Fruit fly (Drosophila melanogaster): ENCODE results near the gene CG7384.

CG7384 gene

dm6 chr2L:10526953-10527584 lies 16.8 kb upstream of the CG7384 start, which contains the start of gene Lip4 (continued):
- TF ChIP-seq CG2678 (tag; optimal IDR thresholded peaks at IDR 0.05) (peak; percentile 86), CG7928 (GFP tag; optimal IDR thresholded peaks at IDR 0.05) (peak; percentile 8), CG10267 (tag; optimal IDR thresholded peaks at IDR 0.05) (peak; percentile 61), Atf-2 (GFP tag; optimal IDR thresholded peaks at IDR 0.05) (peak; percentile 14), insv (GFP tag; optimal IDR thresholded peaks at IDR 0.05) (no peak), gcm (GFP tag; optimal IDR thresholded peaks at IDR 0.05) (peak; percentile 65), Xbp1 (GFP tag; optimal IDR thresholded peaks at IDR 0.05) (peak; percentile 77), ap (GFP tag; IDR thresholded peaks at IDR 0.05) (peak; percentile 79), Dad (GFP tag; optimal IDR thresholded peaks at IDR 0.05) (peak; percentile 42), schlank (tag; optimal IDR thresholded peaks at IDR 0.05) (peak; percentile 14), CG13775 (GFP tag; optimal IDR thresholded peaks at IDR 0.05) (peak; percentile 58), CG11723 (GFP tag; optimal IDR thresholded peaks at IDR 0.05) (peak; percentile 60), ind (GFP tag; optimal IDR thresholded peaks at IDR 0.05) (peak; percentile 76), ro (GFP tag; IDR thresholded peaks at IDR 0.05) (peak; percentile 38; the same call in 1 of the 2 replicates), so (GFP tag; IDR thresholded peaks at IDR 0.05) (peak; percentile 76; the same call in 2 of the 3 replicates), Aef1 (GFP tag; IDR thresholded peaks at IDR 0.05) (peak; percentile 51), psq (GFP tag; optimal IDR thresholded peaks at IDR 0.05) (no peak), CG12391 (tag; optimal IDR thresholded peaks at IDR 0.05) (peak; percentile 81), D (optimal IDR thresholded peaks at IDR 0.05) (no peak), D (GFP tag; optimal IDR thresholded peaks at IDR 0.05) (peak; percentile 43), CG11696 (GFP tag; IDR thresholded peaks at IDR 0.05) (no peak; the same call in 1 of the 2 replicates), CG2199 (GFP tag; IDR thresholded peaks at IDR 0.05) (0 out of 3 replicates have a peak, but pooled peaks have one; percentile 22), CG4360 (GFP tag; IDR thresholded peaks at IDR 0.05) (peak; percentile 41; the same call in 1 of the 2 replicates), abd-A (tag; optimal IDR thresholded peaks at IDR 0.05) (no peak), CG32772 (GFP tag; IDR thresholded peaks at IDR 0.05) (peak; percentile 71), trem (tag; optimal IDR thresholded peaks at IDR 0.05) (peak; percentile 44), cad (GFP tag; optimal IDR thresholded peaks at IDR 0.05) (no peak), CG18262 (tag; optimal IDR thresholded peaks at IDR 0.05) (peak; percentile 73), tgo (GFP tag; IDR thresholded peaks at IDR 0.05) (peak; percentile 85), Hr51 (GFP tag; optimal IDR thresholded peaks at IDR 0.05) (peak; percentile 2 to 89), ATbp (GFP tag; optimal IDR thresholded peaks at IDR 0.05) (peak; percentile 22), YL-1 (GFP tag; optimal IDR thresholded peaks at IDR 0.05) (no peak), Xrp1 (GFP tag; IDR thresholded peaks at IDR 0.05) (peak; percentile 84), CG10959 (GFP tag; IDR thresholded peaks at IDR 0.05) (peak; percentile 57; the same call in 1 of the 2 replicates), hb (GFP tag; IDR thresholded peaks at IDR 0.05; ENCODE audit: partially characterized antibody) (no peak), Six4 (GFP tag; optimal IDR thresholded peaks at IDR 0.05) (peak; percentile 19), CG4820 (GFP tag; optimal IDR thresholded peaks at IDR 0.05) (peak; percentile 62), HmgZ (tag; optimal IDR thresholded peaks at IDR 0.05) (peak; percentile 58), Lhr (GFP tag; optimal IDR thresholded peaks at IDR 0.05) (peak; percentile 11), nom (GFP tag; optimal IDR thresholded peaks at IDR 0.05) (peak; percentile 42), Trl (optimal IDR thresholded peaks at IDR 0.05) (no peak), Trl (GFP tag; optimal IDR thresholded peaks at IDR 0.05) (peak; percentile 29), zfh2 (GFP tag; optimal IDR thresholded peaks at IDR 0.05) (peak; percentile 4), Eip74EF (GFP tag; optimal IDR thresholded peaks at IDR 0.05) (peak in 1 of 2 experiments; percentile 67), CTCF (GFP tag; optimal IDR thresholded peaks at IDR 0.05) (peak; percentile 4), Neu2 (GFP tag; optimal IDR thresholded peaks at IDR 0.05; ENCODE audit: borderline replicate concordance) (no peak), Spps (tag; optimal IDR thresholded peaks at IDR 0.05) (peak; percentile 17), CG18599 (GFP tag; optimal IDR thresholded peaks at IDR 0.05) (peak; percentile 76), Asciz (GFP tag; optimal IDR thresholded peaks at IDR 0.05) (peak; percentile 67), CG10462 (GFP tag; optimal IDR thresholded peaks at IDR 0.05) (peak; percentile 66)
